Worm (Caenorhabditis elegans) whole organism, L4/young adult: ENCODE measurements around the gene sru-4.

Experiments used
- W03F9.2 ChIP-seq: fragments of 150-350 bp; optimal IDR thresholded peaks from 2 replicates; lab custom pipeline; 2014; ENCODE audit warnings: missing biosample characterization, missing genetic modification characterization
- dao-5 ChIP-seq: sonication (generic microtip); optimal IDR thresholded peaks from 2 replicates; lab custom pipeline; 2016; ENCODE audit warnings: missing genotype, missing genetic modification characterization, moderate library complexity, missing compliant biosample characterization
- him-1 ChIP-seq: sonication (generic microtip); optimal IDR thresholded peaks from 2 replicates; lab custom pipeline; 2016; ENCODE audit warnings: missing genotype, missing genetic modification reagents, missing genetic modification characterization, missing compliant biosample characterization

ce11 chrIV:9488315-9488714 lies 9.9 kb upstream of the sru-4 start, which contains the start of gene sru-1:
- TF ChIP-seq dao-5: no peak
- no peak for TF ChIP-seq W03F9.2
- TF ChIP-seq him-1: no peak
